Fruit fly (Drosophila melanogaster) Kc167 (cell line): ENCODE results near the gene CG5863.
"Not testable (repeated sequence)": the region's sequence is repeated elsewhere in the genome, so short reads cannot be mapped to it uniquely, and the experiment has no call there.

Experiments
- Myc ChIP-seq: fragments of >200 bp; optimal IDR thresholded peaks from 2 replicates; lab custom pipeline; 2017; ENCODE audit warnings: missing external identifiers
- Sin3A ChIP-seq: fragments of >200 bp; optimal IDR thresholded peaks from 2 replicates; lab custom pipeline; 2018; ENCODE audit warnings: missing external identifiers
- h ChIP-seq: fragments of >200 bp; optimal IDR thresholded peaks from 3 replicates; lab custom pipeline; 2018; ENCODE audit warnings: missing external identifiers
- insv ChIP-seq: fragments of >200 bp; optimal IDR thresholded peaks from 3 replicates; lab custom pipeline; 2018; ENCODE audit warnings: missing external identifiers
- psq ChIP-seq: fragments of >200 bp; optimal IDR thresholded peaks from 2 replicates; lab custom pipeline; 2017; ENCODE audit warnings: missing external identifiers
- ttk ChIP-seq: sonication (Bioruptor generic); optimal IDR thresholded peaks from 2 replicates; lab custom pipeline; 2017; ENCODE audit warnings: missing external identifiers

CG5863 gene

DNA sequence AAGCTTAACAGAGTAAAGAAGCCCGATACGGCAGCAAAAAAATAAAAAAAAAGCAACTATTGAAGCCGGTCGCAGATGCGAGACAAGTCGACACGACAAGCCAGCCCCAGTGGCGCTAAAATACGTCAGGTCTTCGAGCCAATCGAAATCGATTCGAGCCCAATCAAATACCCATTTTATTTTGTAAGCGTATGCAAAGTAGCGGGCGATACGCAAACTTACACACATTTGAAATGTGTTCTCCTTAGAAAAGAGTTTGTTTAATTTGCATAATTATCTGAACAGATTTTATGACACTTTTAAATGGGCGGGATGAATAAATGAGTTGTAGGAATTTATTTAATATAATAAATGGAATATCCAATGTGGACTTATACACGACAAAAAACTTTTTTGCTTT lies 36.7 kb downstream of the CG5863 start:
- TF ChIP-seq ttk (lab: Kevin White, UChicago) (no peak), insv (lab: Kevin White, UChicago) (no peak), h (no peak), Sin3A (lab: Kevin White, UChicago) (no peak), psq (lab: Kevin White, UChicago) (no peak), Myc (no peak)

DNA sequence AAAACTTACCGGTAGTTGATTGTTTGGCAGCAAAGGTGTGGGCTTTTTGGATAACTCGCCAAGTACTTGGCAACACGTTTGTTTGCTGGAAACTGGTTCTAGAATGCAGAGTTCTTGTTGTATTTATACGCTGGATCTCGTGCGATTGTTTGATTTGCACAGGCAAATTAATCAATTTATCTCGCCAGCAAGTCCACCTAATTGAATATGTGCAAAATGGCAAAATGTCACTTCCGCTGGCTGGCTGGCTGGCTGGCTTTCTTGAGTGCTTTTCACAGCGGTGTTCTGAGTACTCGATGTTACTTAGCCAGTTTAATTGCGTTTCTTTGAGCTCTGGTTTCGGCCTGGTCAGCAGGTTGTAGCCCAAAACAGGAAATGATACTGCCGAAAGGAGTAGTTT lies 37.9 kb downstream of the CG5863 start, which contains the start of gene Eh:
Gene Eh (minus strand): TSS at position 101 of the 400 bp plus-strand sequence.
- TF ChIP-seq Sin3A (lab: Kevin White, UChicago) = no peak
- no peak for TF ChIP-seq h
- no peak for TF ChIP-seq psq (lab: Kevin White, UChicago)
- TF ChIP-seq ttk (lab: Kevin White, UChicago) = no peak
- no peak for TF ChIP-seq Myc
- TF ChIP-seq insv (lab: Kevin White, UChicago) = no peak

DNA sequence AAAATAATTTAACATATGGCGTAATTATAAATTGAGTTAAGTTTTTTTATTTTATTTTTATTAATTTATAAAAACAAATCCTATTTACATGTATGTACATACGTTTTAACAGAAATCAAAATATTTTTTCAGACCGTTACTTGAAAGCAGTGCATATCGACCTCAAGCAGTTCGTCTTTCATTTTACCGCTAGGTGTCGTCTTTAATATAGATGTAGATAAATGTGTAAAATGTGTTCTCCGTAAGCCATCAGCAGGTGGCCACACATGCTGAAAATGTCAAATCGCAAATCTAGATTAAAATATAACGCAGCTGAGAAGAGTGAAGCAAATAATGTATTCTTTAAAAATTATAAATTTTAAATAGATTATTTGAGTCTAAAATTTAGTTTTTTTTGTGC lies 38.5 kb downstream of the CG5863 start:
- TF ChIP-seq psq (lab: Kevin White, UChicago) = no peak
- no peak for TF ChIP-seq Sin3A (lab: Kevin White, UChicago)
- TF ChIP-seq Myc = no peak
- TF ChIP-seq insv (lab: Kevin White, UChicago) = no peak
- no peak for TF ChIP-seq ttk (lab: Kevin White, UChicago)

DNA sequence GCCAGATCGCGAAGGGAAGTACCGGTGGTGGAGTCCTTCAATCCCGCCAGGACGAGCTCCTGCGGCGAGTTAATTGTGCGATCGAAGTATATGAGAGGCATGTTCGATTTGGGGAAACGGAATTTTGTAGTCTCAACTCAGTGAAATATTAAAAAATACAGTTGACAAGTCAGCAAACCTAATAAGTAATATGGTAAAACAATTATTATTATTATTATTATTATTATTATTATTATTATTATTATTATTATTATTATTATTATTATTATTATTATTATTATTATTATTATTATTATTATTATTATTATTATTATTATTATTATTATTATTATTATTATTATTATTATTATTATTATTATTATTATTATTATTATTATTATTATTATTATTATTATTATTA lies 45.8 kb downstream of the CG5863 start, which contains the start of gene CG14330:
Gene CG14330 (minus strand): TSS at position 101 of the 400 bp plus-strand sequence.
- not testable (repeated sequence) for TF ChIP-seq h; ttk (lab: Kevin White, UChicago); psq (lab: Kevin White, UChicago)
